Worm (Caenorhabditis elegans) whole organism, L3 larva: ENCODE measurements around the gene C15C7.6.

ENCODE experiments used
- R02D3.7 ChIP-seq: fragments of 150-350 bp; optimal IDR thresholded peaks from 2 replicates; lab custom pipeline; 2014; ENCODE audit warnings: missing biosample characterization, missing genetic modification characterization
- ZK546.5 ChIP-seq: sonication (generic microtip); optimal IDR thresholded peaks from 2 replicates; lab custom pipeline; 2017; ENCODE audit warnings: missing biosample characterization, missing genetic modification characterization
- ama-1 ChIP-seq: fragments of 150-350 bp; optimal IDR thresholded peaks from 2 replicates; lab custom pipeline; 2018
- ceh-16 ChIP-seq: sonication (generic microtip); optimal IDR thresholded peaks from 2 replicates; lab custom pipeline; 2017; ENCODE audit warnings: missing biosample characterization, missing genetic modification characterization
- ceh-28 ChIP-seq: fragments of 150-350 bp; optimal IDR thresholded peaks from 2 replicates; lab custom pipeline; 2014; ENCODE audit warnings: missing biosample characterization, missing genetic modification reagents, missing genetic modification characterization
- ceh-9 ChIP-seq: sonication (generic microtip); optimal IDR thresholded peaks from 2 replicates; lab custom pipeline; 2018; ENCODE audit warnings: missing biosample characterization, missing genetic modification characterization
- egl-5 ChIP-seq: fragments of 150-350 bp; optimal IDR thresholded peaks from 2 replicates; lab custom pipeline; 2017; ENCODE audit warnings: missing biosample characterization, missing genetic modification reagents, missing genetic modification characterization, inconsistent platforms
- elt-1 ChIP-seq: fragments of 150-350 bp; optimal IDR thresholded peaks from 2 replicates; lab custom pipeline; 2014; ENCODE audit warnings: missing biosample characterization, missing genetic modification characterization
- elt-2 ChIP-seq: sonication (generic microtip); optimal IDR thresholded peaks from 2 replicates; lab custom pipeline; 2016; ENCODE audit warnings: missing genetic modification reagents, mild to moderate bottlenecking, missing genetic modification characterization, missing compliant biosample characterization
- elt-3 ChIP-seq, 3 experiments: fragments of 150-350 bp in 1 of 3; sonication (generic microtip) in 2 of 3; optimal IDR thresholded peaks; 2 replicates in 2 of 3; 4 replicates in 1 of 3; lab custom pipeline; 2014 to 2017; ENCODE audit warnings: missing biosample characterization in 3 of 3, missing genetic modification characterization in 3 of 3
- eor-1 ChIP-seq, 2 experiments: fragments of 150-350 bp; optimal IDR thresholded peaks; 2 replicates each; lab custom pipeline; 2014 to 2018; ENCODE audit warnings: missing biosample characterization in 2 of 2, missing genetic modification characterization in 2 of 2
- fkh-10 ChIP-seq: sonication (generic microtip); optimal IDR thresholded peaks from 2 replicates; lab custom pipeline; 2017; ENCODE audit warnings: missing biosample characterization, missing genetic modification reagents, missing genetic modification characterization
- fkh-2 ChIP-seq: fragments of 150-350 bp; optimal IDR thresholded peaks from 2 replicates; lab custom pipeline; 2014; ENCODE audit warnings: missing biosample characterization, missing genetic modification reagents, missing genetic modification characterization
- fos-1 ChIP-seq: fragments of 150-350 bp; optimal IDR thresholded peaks from 2 replicates; lab custom pipeline; 2014; ENCODE audit warnings: missing biosample characterization, missing genetic modification characterization
- hmg-11 ChIP-seq: sonication (generic microtip); optimal IDR thresholded peaks from 2 replicates; lab custom pipeline; 2016; ENCODE audit warnings: missing genetic modification characterization, missing compliant biosample characterization
- jun-1 ChIP-seq: fragments of 150-350 bp; optimal IDR thresholded peaks from 2 replicates; lab custom pipeline; 2014; ENCODE audit warnings: missing biosample characterization, missing genetic modification reagents, missing genetic modification characterization
- lin-39 ChIP-seq: fragments of 150-350 bp; optimal IDR thresholded peaks from 2 replicates; lab custom pipeline; 2018; ENCODE audit warnings: missing biosample characterization, missing genetic modification reagents, missing genetic modification characterization
- mdl-1 ChIP-seq: fragments of 150-350 bp; optimal IDR thresholded peaks from 2 replicates; lab custom pipeline; 2014; ENCODE audit warnings: missing biosample characterization, missing genetic modification characterization
- mml-1 ChIP-seq: fragments of 150-350 bp; sonication (generic microtip); optimal IDR thresholded peaks from 3 replicates; lab custom pipeline; 2014; ENCODE audit warnings: missing biosample characterization, missing genetic modification characterization
- nfya-1 ChIP-seq: sonication (generic microtip); optimal IDR thresholded peaks from 2 replicates; lab custom pipeline; 2017; ENCODE audit warnings: missing genetic modification characterization, mild to moderate bottlenecking, missing compliant biosample characterization, antibody characterized with exemption, moderate library complexity; ENCODE audit not compliant: insufficient read depth
- nhr-11 ChIP-seq: fragments of 150-350 bp; optimal IDR thresholded peaks from 2 replicates; lab custom pipeline; 2014; ENCODE audit warnings: missing biosample characterization, missing genetic modification characterization
- nhr-23 ChIP-seq: fragments of 150-350 bp; optimal IDR thresholded peaks from 2 replicates; lab custom pipeline; 2014; ENCODE audit warnings: missing biosample characterization, missing genetic modification reagents, missing genetic modification characterization
- nhr-237 ChIP-seq: fragments of 150-350 bp; optimal IDR thresholded peaks from 2 replicates; lab custom pipeline; 2014; ENCODE audit warnings: missing biosample characterization, missing genetic modification characterization
- nhr-25 ChIP-seq: sonication (generic microtip); optimal IDR thresholded peaks from 2 replicates; lab custom pipeline; 2017; ENCODE audit warnings: missing biosample characterization, missing genetic modification characterization
- nhr-43 ChIP-seq: sonication (generic microtip); optimal IDR thresholded peaks from 2 replicates; lab custom pipeline; 2016; ENCODE audit warnings: mild to moderate bottlenecking, missing genetic modification characterization, missing compliant biosample characterization; ENCODE audit not compliant: poor library complexity, severe bottlenecking
- nhr-67 ChIP-seq: fragments of 150-350 bp; optimal IDR thresholded peaks from 2 replicates; lab custom pipeline; 2014; ENCODE audit warnings: missing biosample characterization, missing genetic modification characterization
- nhr-76 ChIP-seq: fragments of 150-350 bp; sonication (generic microtip); optimal IDR thresholded peaks from 5 replicates; lab custom pipeline; 2014; ENCODE audit warnings: missing biosample characterization, missing genetic modification characterization
- nhr-77 ChIP-seq: fragments of 150-350 bp; optimal IDR thresholded peaks from 2 replicates; lab custom pipeline; 2014; ENCODE audit warnings: missing biosample characterization, missing genetic modification characterization
- pha-4 ChIP-seq: fragments of 150-350 bp; optimal IDR thresholded peaks from 2 replicates; lab custom pipeline; 2014; ENCODE audit warnings: missing biosample characterization, missing genetic modification reagents, missing genetic modification characterization
- pqm-1 ChIP-seq: fragments of 150-350 bp; optimal IDR thresholded peaks from 2 replicates; lab custom pipeline; 2017; ENCODE audit warnings: missing biosample characterization, missing genetic modification characterization, inconsistent platforms
- sea-2 ChIP-seq: fragments of 150-350 bp; sonication (generic microtip); optimal IDR thresholded peaks from 4 replicates; lab custom pipeline; 2014; ENCODE audit warnings: missing biosample characterization, missing genetic modification reagents, missing genetic modification characterization
- snpc-4 ChIP-seq: fragments of 150-350 bp; optimal IDR thresholded peaks from 2 replicates; lab custom pipeline; 2014; ENCODE audit warnings: missing biosample characterization, missing genetic modification characterization
- tbx-2 ChIP-seq: sonication (generic microtip); optimal IDR thresholded peaks from 2 replicates; lab custom pipeline; 2016; ENCODE audit warnings: mild to moderate bottlenecking, missing genetic modification characterization, missing compliant biosample characterization
- unc-39 ChIP-seq: sonication (generic microtip); optimal IDR thresholded peaks from 4 replicates; lab custom pipeline; 2017; ENCODE audit warnings: missing biosample characterization, missing genetic modification characterization
- unc-62 ChIP-seq: fragments of 150-350 bp; sonication (generic microtip); optimal IDR thresholded peaks from 4 replicates; lab custom pipeline; 2014; ENCODE audit warnings: missing biosample characterization, missing genetic modification reagents, missing genetic modification characterization
- zag-1 ChIP-seq: fragments of 150-350 bp; optimal IDR thresholded peaks from 2 replicates; lab custom pipeline; 2014; ENCODE audit warnings: missing biosample characterization, missing genetic modification characterization
- ztf-11 ChIP-seq: fragments of 150-350 bp; optimal IDR thresholded peaks from 2 replicates; lab custom pipeline; 2014; ENCODE audit warnings: missing biosample characterization, missing genetic modification characterization
- ztf-4 ChIP-seq: fragments of 150-350 bp; optimal IDR thresholded peaks from 2 replicates; lab custom pipeline; 2014; ENCODE audit warnings: missing biosample characterization, missing genetic modification characterization

The C15C7.6 gene

DNA sequence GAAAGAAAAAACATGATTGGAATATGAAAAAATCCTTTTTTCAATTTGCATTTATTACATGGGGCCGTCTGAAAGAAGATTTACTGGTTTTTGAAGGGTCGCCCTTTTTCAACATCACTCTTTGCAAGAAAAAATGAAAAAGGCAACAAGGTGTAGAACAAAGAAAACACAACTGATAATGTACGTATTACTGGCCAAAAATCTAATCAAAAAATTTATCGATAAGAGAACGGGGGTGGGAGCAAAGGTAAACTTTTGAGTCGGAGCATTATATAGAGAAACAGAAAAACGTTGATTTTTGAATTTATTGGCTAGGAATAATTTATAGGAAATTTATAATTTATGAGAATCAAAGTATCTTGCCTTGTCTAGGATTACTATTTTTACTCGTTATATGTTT lies 11.5 kb upstream of the C15C7.6 start:
- TF ChIP-seq pqm-1 (tag; lab: Kevin White, UChicago): peak; percentile 43
- TF ChIP-seq elt-2: peak; percentile 76
- no peak for TF ChIP-seq fkh-2
- TF ChIP-seq, all 47 proteins: peak for 2

DNA sequence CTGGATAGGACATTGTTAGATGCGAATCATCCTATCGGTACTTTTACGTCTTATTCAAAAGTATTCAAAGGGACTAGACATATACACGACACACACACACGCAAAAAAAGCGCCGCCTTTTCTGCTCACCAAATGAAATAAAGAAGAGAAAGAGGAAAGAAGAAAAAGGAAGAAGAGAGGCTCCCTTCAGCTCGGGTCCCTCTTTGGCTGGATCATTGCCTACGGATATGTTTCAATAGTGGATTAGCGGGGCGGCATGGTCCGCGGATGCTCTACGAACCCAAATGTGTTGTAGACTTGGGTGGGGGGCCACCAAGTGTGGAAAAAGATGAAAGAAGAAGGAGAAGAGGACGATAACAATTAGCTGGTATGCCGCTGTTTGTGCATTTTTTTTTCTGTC lies 11.0 kb upstream of the C15C7.6 start:
- TF ChIP-seq nhr-76 (tag; lab: Kevin White, UChicago) (no peak), hmg-11 (tag; lab: Kevin White, UChicago) (peak; percentile 8), fkh-10 (GFP tag; lab: Kevin White, UChicago) (peak; percentile 40)

DNA sequence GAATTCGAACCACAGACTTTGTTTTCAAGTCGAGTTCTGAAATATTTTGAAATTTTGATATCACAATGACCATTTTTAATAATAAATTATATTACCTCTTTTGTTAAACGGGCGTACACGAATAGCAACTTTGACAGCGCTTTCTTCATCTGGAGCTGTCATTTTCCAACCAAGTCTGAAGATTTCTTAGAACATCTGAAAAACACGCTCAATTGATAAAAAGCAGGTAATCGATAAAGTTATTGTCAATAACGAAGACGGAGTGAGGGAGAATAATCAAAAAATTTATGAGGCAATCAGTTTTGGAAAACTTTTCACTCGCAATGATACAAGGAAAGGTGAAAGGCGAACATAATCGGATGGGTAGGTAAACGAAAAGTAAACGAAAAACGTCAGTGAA lies 8.1 kb upstream of the C15C7.6 start, which contains the start of gene klp-4:
klp-4 (minus strand) TSS at position 201 of the 400 bp plus-strand sequence.
- TF ChIP-seq nhr-77 (tag; lab: Kevin White, UChicago): no peak
- TF ChIP-seq pha-4 (tag; lab: Kevin White, UChicago): peak; percentile 28
- no peak for TF ChIP-seq fkh-10 (GFP tag; lab: Kevin White, UChicago)
- no peak for TF ChIP-seq zag-1 (tag; lab: Kevin White, UChicago)
- no peak for TF ChIP-seq eor-1 (tag; optimal IDR thresholded peaks at IDR 0.05; lab: Kevin White, UChicago)
- TF ChIP-seq elt-2: no peak
- TF ChIP-seq jun-1: no peak

DNA sequence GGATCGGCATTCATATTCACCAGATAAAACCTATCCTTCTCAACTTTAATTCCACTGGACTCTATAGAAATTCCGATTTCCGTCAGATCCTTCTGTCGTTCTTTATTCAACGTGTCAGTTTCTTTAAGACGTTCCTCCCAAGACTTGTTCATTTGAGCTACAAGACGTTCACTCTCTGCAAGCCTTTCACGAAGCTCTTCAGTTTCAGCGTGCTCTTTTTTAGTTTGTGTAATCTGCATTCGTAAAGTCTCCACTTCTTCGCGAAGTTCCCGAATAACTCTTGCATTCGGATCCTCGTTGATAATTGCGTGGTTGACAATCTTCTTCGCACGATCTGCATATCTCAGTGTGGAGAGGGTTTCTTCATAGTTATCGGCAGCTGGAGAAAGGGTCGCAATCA lies 6.4 kb upstream of the C15C7.6 start:
- TF ChIP-seq nhr-76 (tag; lab: Kevin White, UChicago) (no peak), pqm-1 (tag; lab: Kevin White, UChicago) (no peak), ceh-9 (no peak), ztf-4 (tag; lab: Kevin White, UChicago) (no peak), unc-62 (no peak), jun-1 (no peak), mml-1 (no peak), pha-4 (tag; lab: Kevin White, UChicago) (no peak), mdl-1 (tag; lab: Kevin White, UChicago) (no peak)

DNA sequence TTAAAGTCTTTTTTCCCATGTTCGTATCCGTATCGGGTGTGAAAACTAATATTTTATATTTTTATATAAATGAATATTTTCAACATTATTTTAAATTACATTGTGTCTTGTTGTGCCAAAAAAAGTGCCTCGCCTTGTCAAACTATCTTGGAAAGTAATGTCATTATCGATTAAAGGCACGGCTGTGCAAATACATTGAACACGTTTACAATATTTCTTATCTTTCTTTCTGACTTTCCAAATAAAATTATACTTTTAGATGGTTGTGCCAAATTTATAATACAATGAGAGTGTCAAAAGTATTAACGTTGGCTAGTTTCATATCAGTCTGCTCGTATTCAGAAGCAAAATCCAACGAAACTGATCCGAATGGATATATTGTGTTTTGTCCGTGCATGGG lies 4.8 kb downstream of the C15C7.6 start, which contains the start of gene pfut-1:
pfut-1 (plus strand) TSS at position 258 of the 400 bp plus-strand sequence.
- TF ChIP-seq elt-2 (peak; percentile 61), pqm-1 (tag; lab: Kevin White, UChicago) (peak; percentile 29), R02D3.7 (tag; lab: Kevin White, UChicago) (no peak)

DNA sequence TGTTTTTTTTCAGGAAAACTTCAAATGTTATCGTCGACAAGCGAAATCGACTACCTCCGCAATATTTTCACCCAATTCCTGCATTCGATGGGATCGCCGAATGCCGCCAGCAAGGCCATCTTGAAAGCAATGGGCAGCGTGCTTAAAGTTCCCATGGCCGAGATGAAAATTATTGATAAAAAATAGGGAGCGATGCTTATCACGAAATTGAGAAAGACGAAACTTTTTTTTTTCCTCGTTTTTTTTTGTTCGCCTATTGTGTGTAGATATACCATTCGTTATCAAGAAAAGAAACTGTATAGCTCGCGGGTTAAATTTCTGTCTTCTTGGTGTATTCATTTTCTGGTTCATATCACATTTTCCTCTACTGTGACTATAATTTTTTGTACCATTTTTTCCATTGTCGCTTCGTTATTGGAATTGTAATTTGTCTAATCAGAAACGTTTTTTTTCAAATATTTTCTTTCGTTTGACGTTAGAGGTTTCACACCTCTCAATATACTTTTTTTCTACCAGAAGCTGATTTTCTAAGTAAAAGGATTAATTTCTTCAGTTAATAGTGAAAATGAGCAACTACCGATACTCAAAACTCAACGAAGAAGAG lies 6.3 kb downstream of the C15C7.6 start, which contains the start of gene syx-6:
syx-6 (plus strand) TSS at position 554 of the 604 bp plus-strand sequence.
- TF ChIP-seq elt-2 (peak; percentile 56), elt-1 (tag; lab: Kevin White, UChicago) (peak; percentile 72), mdl-1 (tag; lab: Kevin White, UChicago) (no peak)
- TF ChIP-seq, all 47 proteins: peak for 2

DNA sequence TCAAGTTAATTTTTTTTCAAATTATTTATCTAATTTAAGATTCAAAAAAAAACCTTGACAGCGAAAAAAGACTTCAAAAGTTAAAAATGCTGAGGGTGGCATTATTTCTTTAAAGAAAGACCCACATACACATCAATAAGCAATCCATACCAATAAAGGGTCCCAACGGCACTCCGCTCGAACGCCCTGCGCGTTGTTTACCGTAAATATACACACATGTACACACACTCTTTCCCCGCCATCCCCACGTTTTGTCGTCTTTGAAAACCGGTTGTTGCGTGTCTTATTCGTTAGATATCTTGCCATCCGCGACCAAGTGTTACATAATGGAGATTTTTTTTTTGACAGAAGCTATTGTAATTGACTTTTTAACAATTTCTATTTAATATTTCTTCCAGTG lies 10.8 kb downstream of the C15C7.6 start, which contains the start of gene gcc-1:
gcc-1 (plus strand) TSS at position 399 of the 400 bp plus-strand sequence.
- TF ChIP-seq pha-4 (tag; lab: Kevin White, UChicago) (peak; percentile 58), ama-1 (lab: Kevin White, UChicago) (no peak), pqm-1 (tag; lab: Kevin White, UChicago) (no peak), ceh-28 (no peak), nhr-43 (tag; lab: Kevin White, UChicago) (peak; percentile 56), zag-1 (tag; lab: Kevin White, UChicago) (no peak), fkh-10 (GFP tag; lab: Kevin White, UChicago) (no peak), ceh-16 (tag; lab: Kevin White, UChicago) (no peak), tbx-2 (tag; lab: Kevin White, UChicago) (no peak), nhr-77 (tag; lab: Kevin White, UChicago) (no peak), snpc-4 (tag; lab: Kevin White, UChicago) (no peak), fos-1 (tag; lab: Kevin White, UChicago) (no peak), elt-3 (tag; optimal IDR thresholded peaks at IDR 0.05; lab: Kevin White, UChicago) (no peak), egl-5 (tag; lab: Kevin White, UChicago) (no peak), nhr-25 (tag; lab: Kevin White, UChicago) (peak; percentile 69), nhr-237 (tag; lab: Kevin White, UChicago) (no peak), nfya-1 (tag; lab: Kevin White, UChicago) (peak; percentile 47), nhr-11 (tag; lab: Kevin White, UChicago) (no peak), jun-1 (no peak), unc-62 (no peak), sea-2 (GFP tag; lab: Kevin White, UChicago) (no peak), nhr-23 (tag; lab: Kevin White, UChicago) (peak; percentile 58), ztf-11 (tag; lab: Kevin White, UChicago) (no peak), lin-39 (tag; lab: Kevin White, UChicago) (peak; percentile 58), elt-2 (peak; percentile 12), unc-39 (tag; lab: Kevin White, UChicago) (no peak), nhr-67 (no peak), ZK546.5 (no peak), fkh-2 (no peak), R02D3.7 (tag; lab: Kevin White, UChicago) (peak; percentile 90), elt-1 (tag; lab: Kevin White, UChicago) (no peak), hmg-11 (tag; lab: Kevin White, UChicago) (peak; percentile 19)
